Worm (Caenorhabditis elegans) whole organism, L2 larva: Measurements from ENCODE around the gene efn-3.

Experiments
- ama-1 ChIP-seq: fragments of 150-350 bp; optimal IDR thresholded peaks from 2 replicates; lab custom pipeline; 2018; ENCODE audit warnings: inconsistent platforms
- lin-13 ChIP-seq: fragments of 150-350 bp; optimal IDR thresholded peaks from 2 replicates; lab custom pipeline; 2014; ENCODE audit warnings: missing biosample characterization, missing genetic modification reagents, missing genetic modification characterization
- nhr-23 ChIP-seq: fragments of 150-350 bp; optimal IDR thresholded peaks from 2 replicates; lab custom pipeline; 2014; ENCODE audit warnings: missing biosample characterization, missing genetic modification reagents, missing genetic modification characterization
- nhr-77 ChIP-seq: fragments of 150-350 bp; optimal IDR thresholded peaks from 2 replicates; lab custom pipeline; 2014; ENCODE audit warnings: missing biosample characterization, missing genetic modification characterization
- peb-1 ChIP-seq: fragments of 150-350 bp; optimal IDR thresholded peaks from 2 replicates; lab custom pipeline; 2014; ENCODE audit warnings: missing biosample characterization, missing genetic modification characterization
- skn-1 ChIP-seq: sonication (generic microtip); optimal IDR thresholded peaks from 2 replicates; lab custom pipeline; 2017; ENCODE audit warnings: missing biosample characterization, missing genetic modification characterization
- snpc-4 ChIP-seq: fragments of 150-350 bp; optimal IDR thresholded peaks from 2 replicates; lab custom pipeline; 2014; ENCODE audit warnings: missing biosample characterization, missing genetic modification characterization

- TF ChIP-seq peb-1 (no peak), lin-13 (peak; percentile 42), ama-1 (lab: Kevin White, UChicago) (no peak), nhr-77 (tag; lab: Kevin White, UChicago) (no peak), skn-1 (tag; lab: Kevin White, UChicago) (no peak), snpc-4 (tag; lab: Kevin White, UChicago) (no peak), nhr-23 (tag; lab: Kevin White, UChicago) (no peak)
These were observed 34.5 kb upstream of the efn-3 start for ce11 chrX:13511796-13512195.
